Fruit fly (Drosophila melanogaster) whole organism, prepupa: Measurements from ENCODE around the gene sim.

Experiments used
- CG10631 ChIP-seq: fragments of 200-800 bp; sonication (Bioruptor generic); optimal IDR thresholded peaks from 2 replicates; lab custom pipeline; 2016; ENCODE audit warnings: missing biosample characterization, missing genetic modification characterization
- Met ChIP-seq: fragments of 200-800 bp; sonication (Bioruptor generic); optimal IDR thresholded peaks from 3 replicates; lab custom pipeline; 2016; ENCODE audit warnings: missing biosample characterization, missing genetic modification characterization
- Smox ChIP-seq: fragments of 200-800 bp; sonication (Bioruptor generic); optimal IDR thresholded peaks from 3 replicates; lab custom pipeline; 2016; ENCODE audit warnings: missing biosample characterization, missing genetic modification characterization
- Sox15 ChIP-seq: fragments of 200-800 bp; sonication (Bioruptor generic); optimal IDR thresholded peaks from 3 replicates; lab custom pipeline; 2016; ENCODE audit warnings: missing biosample characterization, missing genetic modification characterization
- pdm3 ChIP-seq: fragments of 200-800 bp; sonication (Bioruptor generic); optimal IDR thresholded peaks from 3 replicates; lab custom pipeline; 2016; ENCODE audit warnings: missing biosample characterization, missing genetic modification characterization

- TF ChIP-seq Met (GFP tag; lab: Kevin White, UChicago) (no peak), pdm3 (GFP tag; lab: Kevin White, UChicago) (no peak), Sox15 (GFP tag; lab: Kevin White, UChicago) (no peak), CG10631 (GFP tag; lab: Kevin White, UChicago) (no peak), Smox (GFP tag; lab: Kevin White, UChicago) (no peak)
Measured at dm6 chr3R:13043857-13044256, 13.7 kb upstream of the sim start, which contains the start of gene CG45122.
